Worm (Caenorhabditis elegans) whole organism, L1 larva: ENCODE results near the gene F37B12.3.
A peak's percentile ranks its signal among the peaks of the same experiment; 100 is the strongest.

ENCODE experiments used
- C04F5.9 ChIP-seq: sonication (generic microtip); optimal IDR thresholded peaks from 2 replicates; lab custom pipeline; 2016; ENCODE audit warnings: missing genetic modification characterization, missing compliant biosample characterization
- F16B12.6 ChIP-seq: fragments of 150-350 bp; optimal IDR thresholded peaks from 2 replicates; lab custom pipeline; 2014; ENCODE audit warnings: missing biosample characterization, missing genetic modification characterization
- ama-1 ChIP-seq: fragments of 150-350 bp; optimal IDR thresholded peaks from 2 replicates; lab custom pipeline; 2014
- ceh-63 ChIP-seq: fragments of 200-800 bp; sonication (Bioruptor generic); optimal IDR thresholded peaks from 2 replicates; lab custom pipeline; 2018; ENCODE audit warnings: mild to moderate bottlenecking, missing genetic modification characterization, missing compliant biosample characterization
- ceh-82 ChIP-seq, 3 experiments: fragments of 150-350 bp in 1 of 3; sonication (generic microtip) in 2 of 3; optimal IDR thresholded peaks; 2 replicates each; lab custom pipeline; 2014 to 2017; ENCODE audit warnings: missing biosample characterization in 3 of 3, missing genetic modification characterization in 3 of 3
- ceh-90 ChIP-seq: sonication (generic microtip); optimal IDR thresholded peaks from 2 replicates; lab custom pipeline; 2016; ENCODE audit warnings: missing genetic modification characterization, missing compliant biosample characterization
- ces-1 ChIP-seq: fragments of 150-350 bp; optimal IDR thresholded peaks from 2 replicates; lab custom pipeline; 2014; ENCODE audit warnings: missing biosample characterization, missing genetic modification reagents, missing genetic modification characterization
- dpl-1 ChIP-seq, 3 experiments: fragments of 150-350 bp in 2 of 3; sonication (generic microtip) in 1 of 3; optimal IDR thresholded peaks; 2 replicates each; lab custom pipeline; 2014 to 2017; ENCODE audit warnings: missing biosample characterization in 3 of 3, missing genetic modification characterization in 3 of 3, missing genetic modification reagents in 3 of 3
- efl-1 ChIP-seq, 4 experiments: fragments of 150-350 bp; optimal IDR thresholded peaks in 3 of 4; peaks in 1 of 4; 1 replicate in 1 of 4; 2 replicates in 3 of 4; lab custom pipeline; 2014; ENCODE audit warnings: missing biosample characterization in 2 of 4, missing genetic modification characterization in 2 of 4, missing genetic modification reagents in 2 of 4
- fkh-8 ChIP-seq: sonication (generic microtip); optimal IDR thresholded peaks from 2 replicates; lab custom pipeline; 2016; ENCODE audit warnings: mild to moderate bottlenecking, missing genetic modification characterization, missing compliant biosample characterization
- hlh-17 ChIP-seq: fragments of 200-800 bp; sonication (Bioruptor generic); optimal IDR thresholded peaks from 2 replicates; lab custom pipeline; 2018; ENCODE audit warnings: missing genetic modification characterization, mild to moderate bottlenecking, missing compliant biosample characterization, moderate library complexity, borderline replicate concordance
- hpl-2 ChIP-seq: fragments of 150-350 bp; optimal IDR thresholded peaks from 2 replicates; lab custom pipeline; 2014; ENCODE audit warnings: missing biosample characterization, missing genetic modification reagents, missing genetic modification characterization
- lin-14 ChIP-seq: fragments of 200-800 bp; sonication (Bioruptor generic); optimal IDR thresholded peaks from 2 replicates; lab custom pipeline; 2018; ENCODE audit warnings: mild to moderate bottlenecking, missing genetic modification characterization, moderate library complexity, missing compliant biosample characterization
- lin-15B ChIP-seq: fragments of 150-350 bp; sonication (generic microtip); optimal IDR thresholded peaks from 3 replicates; lab custom pipeline; 2014; ENCODE audit warnings: missing biosample characterization, missing genetic modification characterization
- lin-35 ChIP-seq, 2 experiments: fragments of 150-350 bp; optimal IDR thresholded peaks; 2 replicates each; lab custom pipeline; 2014; ENCODE audit warnings: missing biosample characterization in 2 of 2, missing genetic modification characterization in 2 of 2, missing genetic modification reagents in 2 of 2
- lir-3 ChIP-seq: sonication (generic microtip); optimal IDR thresholded peaks from 2 replicates; lab custom pipeline; 2016; ENCODE audit warnings: mild to moderate bottlenecking, missing genetic modification characterization, moderate library complexity, missing compliant biosample characterization; ENCODE audit not compliant: poor library complexity
- lsy-2 ChIP-seq, 2 experiments: fragments of 150-350 bp; optimal IDR thresholded peaks; 2 replicates each; lab custom pipeline; 2014; ENCODE audit warnings: missing biosample characterization in 2 of 2, missing genetic modification characterization in 2 of 2
- mab-9 ChIP-seq: fragments of 200-800 bp; sonication (Bioruptor generic); IDR thresholded peaks from 2 replicates; pipeline ENCODE4 v1.3.6; 2022; ENCODE audit warnings: missing genetic modification reagents, missing genetic modification characterization, missing compliant biosample characterization
- mdl-1 ChIP-seq, 2 experiments: fragments of 150-350 bp; optimal IDR thresholded peaks; 2 replicates each; lab custom pipeline; 2014 to 2017; ENCODE audit warnings: missing biosample characterization in 2 of 2, missing genetic modification characterization in 2 of 2, inconsistent platforms in 1 of 2
- mep-1 ChIP-seq: fragments of 150-350 bp; optimal IDR thresholded peaks from 2 replicates; lab custom pipeline; 2014; ENCODE audit warnings: missing biosample characterization, missing genetic modification characterization
- nhr-19 ChIP-seq: fragments of 200-800 bp; sonication (Bioruptor generic); conservative IDR thresholded peaks from 2 replicates; pipeline ENCODE4 v1.3.6; 2022; ENCODE audit warnings: missing genetic modification characterization, missing compliant biosample characterization
- nhr-47 ChIP-seq: sonication (generic microtip); optimal IDR thresholded peaks from 2 replicates; lab custom pipeline; 2016; ENCODE audit warnings: mild to moderate bottlenecking, missing genetic modification characterization, moderate library complexity, missing compliant biosample characterization
- nhr-71 ChIP-seq: sonication (generic microtip); optimal IDR thresholded peaks from 2 replicates; lab custom pipeline; 2016; ENCODE audit warnings: mild to moderate bottlenecking, missing genetic modification characterization, moderate library complexity, missing compliant biosample characterization
- nhr-85 ChIP-seq: sonication (generic microtip); peaks from one replicate; lab custom pipeline; 2016; ENCODE audit warnings: missing genetic modification characterization, inconsistent platforms, missing compliant biosample characterization
- skn-1 ChIP-seq: fragments of 150-350 bp; optimal IDR thresholded peaks from 2 replicates; lab custom pipeline; 2014; ENCODE audit warnings: missing biosample characterization, missing genetic modification characterization
- snpc-4 ChIP-seq: fragments of 150-350 bp; optimal IDR thresholded peaks from 2 replicates; lab custom pipeline; 2014; ENCODE audit warnings: missing biosample characterization, missing genetic modification characterization
- snu-23 ChIP-seq: sonication (generic microtip); optimal IDR thresholded peaks from 2 replicates; lab custom pipeline; 2016; ENCODE audit warnings: missing genetic modification characterization, missing compliant biosample characterization
- sox-4 ChIP-seq: sonication (generic microtip); optimal IDR thresholded peaks from 2 replicates; lab custom pipeline; 2016; ENCODE audit warnings: missing genetic modification characterization, missing compliant biosample characterization
- swsn-7 ChIP-seq: sonication (generic microtip); optimal IDR thresholded peaks from 2 replicates; lab custom pipeline; 2016; ENCODE audit warnings: missing genetic modification characterization, missing compliant biosample characterization
- unc-130 ChIP-seq: fragments of 150-350 bp; optimal IDR thresholded peaks from 2 replicates; lab custom pipeline; 2017; ENCODE audit warnings: missing biosample characterization, missing genetic modification characterization, inconsistent platforms
- unc-30 ChIP-seq: sonication (generic microtip); optimal IDR thresholded peaks from 2 replicates; lab custom pipeline; 2017; ENCODE audit warnings: missing biosample characterization, missing genetic modification characterization
- unc-62 ChIP-seq: fragments of 150-350 bp; optimal IDR thresholded peaks from 2 replicates; lab custom pipeline; 2014; ENCODE audit warnings: missing biosample characterization, missing genetic modification reagents, missing genetic modification characterization
- vab-15 ChIP-seq: sonication (generic microtip); optimal IDR thresholded peaks from 2 replicates; lab custom pipeline; 2017; ENCODE audit warnings: missing genotype, mild to moderate bottlenecking, missing genetic modification characterization, missing compliant biosample characterization

F37B12.3 gene

DNA sequence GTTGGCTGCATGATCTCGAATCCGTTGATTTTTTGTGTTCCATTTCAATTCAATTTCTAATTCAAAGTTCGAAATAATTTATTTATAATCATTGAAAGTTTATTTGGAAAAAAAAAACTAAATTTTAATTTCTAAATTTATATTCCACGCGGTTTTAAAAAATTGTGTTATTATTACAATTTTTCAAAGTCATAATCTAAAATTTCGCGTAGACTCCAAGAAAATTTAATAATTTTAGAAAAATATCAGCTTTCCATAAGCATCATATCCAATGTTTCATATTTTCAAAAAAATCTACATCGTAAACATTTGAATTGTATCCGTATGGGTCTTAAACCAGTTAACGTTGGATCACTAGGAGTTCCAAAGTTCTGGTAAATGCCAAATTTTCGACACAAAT is 40.9 kb downstream of the F37B12.3 start, which contains the start of gene F44G4.5:
Gene F44G4.5 (minus strand): TSS at position 101 of the 400 bp plus-strand sequence.
- TF ChIP-seq ceh-90 (tag; lab: Kevin White, UChicago) (no peak), sox-4 (tag; lab: Kevin White, UChicago) (no peak), lin-15B (tag; lab: Kevin White, UChicago) (no peak), unc-30 (tag; lab: Kevin White, UChicago) (no peak), hpl-2 (no peak), mab-9 (no peak), ama-1 (lab: Kevin White, UChicago) (no peak), mdl-1 (tag; optimal IDR thresholded peaks at IDR 0.05; lab: Kevin White, UChicago) (no peak), nhr-47 (tag; lab: Kevin White, UChicago) (no peak), unc-62 (GFP tag; lab: Kevin White, UChicago) (no peak), snu-23 (GFP tag; lab: Kevin White, UChicago) (no peak)

DNA sequence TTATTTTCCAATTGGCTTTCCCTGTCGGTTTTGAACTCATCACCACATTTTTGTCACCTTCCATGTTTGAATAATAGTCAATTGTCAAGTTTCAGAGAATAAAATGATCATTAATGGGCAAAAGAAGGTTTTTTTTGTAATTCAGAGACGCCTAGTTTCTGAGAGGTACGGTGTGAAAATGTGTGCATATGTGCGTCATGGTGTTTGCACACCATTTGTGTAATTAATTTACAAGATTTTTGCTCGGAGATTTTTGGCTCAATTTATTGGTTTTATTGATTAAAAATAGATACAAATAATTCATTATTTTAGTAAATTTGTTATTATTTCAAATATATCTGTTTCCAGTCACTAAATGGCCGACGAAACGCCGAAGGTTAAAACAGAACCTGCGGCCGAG is 43.7 kb downstream of the F37B12.3 start, which contains the start of the genes F44G4.3 and tdp-1:
Gene F44G4.3 (minus strand): TSS at position 184 of the 400 bp plus-strand sequence.
Gene tdp-1 (plus strand): TSS at position 347 of the 400 bp plus-strand sequence.
- no peak for TF ChIP-seq unc-130 (tag; lab: Kevin White, UChicago)
- peak; percentile 24 for TF ChIP-seq ces-1 (GFP tag; lab: Kevin White, UChicago)
- peak; percentile 18 for TF ChIP-seq lin-14 (GFP tag; lab: Kevin White, UChicago)
- TF ChIP-seq efl-1 (optimal IDR thresholded peaks at IDR 0.05; lab: Kevin White, UChicago): peak; percentile 31 to 35
- peak; percentile 49 to 91 for TF ChIP-seq efl-1 (GFP tag; optimal IDR thresholded peaks at IDR 0.05 in 1 of 2; lab: Kevin White, UChicago)
- peak; percentile 14 to 55 for TF ChIP-seq lin-35 (GFP tag; optimal IDR thresholded peaks at IDR 0.05; lab: Kevin White, UChicago)
- peak; percentile 14 for TF ChIP-seq nhr-71
- no peak for TF ChIP-seq fkh-8
- TF ChIP-seq nhr-85 (tag; lab: Kevin White, UChicago): peak; percentile 8
- TF ChIP-seq lsy-2 (tag; optimal IDR thresholded peaks at IDR 0.05; lab: Kevin White, UChicago): peak; percentile 73 to 96
- no peak for TF ChIP-seq ceh-63 (GFP tag; lab: Kevin White, UChicago)
- TF ChIP-seq vab-15 (tag; lab: Kevin White, UChicago): peak; percentile 14
- peak; percentile 33 for TF ChIP-seq nhr-47 (tag; lab: Kevin White, UChicago)
- no peak for TF ChIP-seq ceh-82 (tag; optimal IDR thresholded peaks at IDR 0.05; lab: Kevin White, UChicago)
- peak; percentile 77 for TF ChIP-seq mep-1 (tag; lab: Kevin White, UChicago)
- peak; percentile 24 to 60 (median 26) for TF ChIP-seq dpl-1 (GFP tag; optimal IDR thresholded peaks at IDR 0.05; lab: Kevin White, UChicago)
- no peak for TF ChIP-seq nhr-19 (GFP tag; lab: Robert Waterston, UW)
- peak; percentile 15 for TF ChIP-seq snu-23 (GFP tag; lab: Kevin White, UChicago)
- TF ChIP-seq swsn-7 (tag; lab: Kevin White, UChicago): peak; percentile 14
- peak; percentile 84 for TF ChIP-seq F16B12.6 (tag; lab: Kevin White, UChicago)

ce11 chrII:8996064-8996463 is 45.1 kb downstream of the F37B12.3 start, which contains the start of gene ndub-2:
TSS of gene ndub-2 (plus strand) at chrII:8996364.
- TF ChIP-seq efl-1 (optimal IDR thresholded peaks at IDR 0.05; lab: Kevin White, UChicago): no peak
- peak in 1 of 2 experiments; percentile 45 for TF ChIP-seq efl-1 (GFP tag; optimal IDR thresholded peaks at IDR 0.05 in 1 of 2; lab: Kevin White, UChicago)
- TF ChIP-seq snpc-4 (tag; lab: Kevin White, UChicago): no peak
- TF ChIP-seq, all 84 proteins: peak for 1

- TF ChIP-seq unc-30 (tag; lab: Kevin White, UChicago) (no peak), hpl-2 (no peak)
These were observed 46.9 kb downstream of the F37B12.3 start, which contains the start of gene F44G4.1 for ce11 chrII:8994336-8994735. TSS of gene F44G4.1 (plus strand) at chrII:8994636.

- TF ChIP-seq F16B12.6 (tag; lab: Kevin White, UChicago) (peak; percentile 74), dpl-1 (GFP tag; optimal IDR thresholded peaks at IDR 0.05; lab: Kevin White, UChicago) (peak in 2 of 3 experiments; percentile 8 to 41), C04F5.9 (tag; lab: Kevin White, UChicago) (no peak), efl-1 (optimal IDR thresholded peaks at IDR 0.05; lab: Kevin White, UChicago) (peak in 1 of 2 experiments; percentile 5), efl-1 (GFP tag; optimal IDR thresholded peaks at IDR 0.05 in 1 of 2; lab: Kevin White, UChicago) (peak in 1 of 2 experiments; percentile 8), nhr-71 (no peak), hlh-17 (GFP tag; lab: Kevin White, UChicago) (no peak), nhr-85 (tag; lab: Kevin White, UChicago) (no peak), lir-3 (no peak), lsy-2 (tag; optimal IDR thresholded peaks at IDR 0.05; lab: Kevin White, UChicago) (peak; percentile 84 to 97), mep-1 (tag; lab: Kevin White, UChicago) (peak; percentile 28), skn-1 (tag; lab: Kevin White, UChicago) (peak; percentile 1)
- TF ChIP-seq, all 84 proteins: peak for 6
These were observed 48.4 kb downstream of the F37B12.3 start, which contains the start of gene ooc-5 for ce11 chrII:8992780-8993179. TSS of gene ooc-5 (plus strand) at chrII:8993160.
